Fruit fly (Drosophila melanogaster): ENCODE data around the gene CG9396.

Gene CG9396

dm6 chr3R:9590952-9591532 lies 19.6 kb upstream of the CG9396 start, which contains the start of the genes bocks and CG8312 (continued):
- TF ChIP-seq CG1603 (tag; optimal IDR thresholded peaks at IDR 0.05) = peak; percentile 84
- TF ChIP-seq CG1647 (GFP tag; optimal IDR thresholded peaks at IDR 0.05) = peak; percentile 17
- peak; percentile 48 for TF ChIP-seq Fer1 (GFP tag; optimal IDR thresholded peaks at IDR 0.05)
- TF ChIP-seq HmgD (GFP tag; optimal IDR thresholded peaks at IDR 0.05) = peak; percentile 78
- TF ChIP-seq CG9876 (GFP tag; optimal IDR thresholded peaks at IDR 0.05) = peak; percentile 40
- TF ChIP-seq Eip74EF (GFP tag; optimal IDR thresholded peaks at IDR 0.05) = no peak
- TF ChIP-seq lola (GFP tag; optimal IDR thresholded peaks at IDR 0.05) = peak in 1 of 3 experiments; percentile 30
- no peak for TF ChIP-seq Taf1 (GFP tag; IDR thresholded peaks at IDR 0.05)
- TF ChIP-seq Usf (GFP tag; optimal IDR thresholded peaks at IDR 0.05) = no peak
- TF ChIP-seq pum (GFP tag; optimal IDR thresholded peaks at IDR 0.05) = peak; percentile 57
- peak; percentile 49 to 64 for TF ChIP-seq dpn (GFP tag; optimal IDR thresholded peaks at IDR 0.05)
- TF ChIP-seq B-H2 (GFP tag; optimal IDR thresholded peaks at IDR 0.05) = peak; percentile 86
- TF ChIP-seq CHES-1-like (GFP tag; optimal IDR thresholded peaks at IDR 0.05) = peak; percentile 85
- peak; percentile 57 for TF ChIP-seq Camta (GFP tag; optimal IDR thresholded peaks at IDR 0.05)
- peak; percentile 16 for TF ChIP-seq dmrt11E (tag; optimal IDR thresholded peaks at IDR 0.05)
- TF ChIP-seq MBD-R2 (GFP tag; IDR thresholded peaks at IDR 0.05) = no peak
- TF ChIP-seq chif (GFP tag; optimal IDR thresholded peaks at IDR 0.05) = peak; percentile 28 to 55
- TF ChIP-seq Lhr (GFP tag; optimal IDR thresholded peaks at IDR 0.05) = peak; percentile 92
- TF ChIP-seq CG15514 (GFP tag; optimal IDR thresholded peaks at IDR 0.05) = peak; percentile 80
- TF ChIP-seq stc (GFP tag; IDR thresholded peaks at IDR 0.05) = no peak
- peak; percentile 65 for TF ChIP-seq pho (GFP tag; optimal IDR thresholded peaks at IDR 0.05)
- peak; percentile 66 for TF ChIP-seq gsb-n (tag; optimal IDR thresholded peaks at IDR 0.05)
- TF ChIP-seq CG10267 (tag; optimal IDR thresholded peaks at IDR 0.05) = peak; percentile 99
- TF ChIP-seq CG3163 (GFP tag; optimal IDR thresholded peaks at IDR 0.05) = peak; percentile 47
- peak; percentile 78 for TF ChIP-seq CG8290 (GFP tag; optimal IDR thresholded peaks at IDR 0.05)
- TF ChIP-seq CG8290 (tag; optimal IDR thresholded peaks at IDR 0.05) = peak; percentile 10 to 75
- TF ChIP-seq Mes4 (GFP tag; optimal IDR thresholded peaks at IDR 0.05) = peak; percentile 46
- peak; percentile 56 for TF ChIP-seq Ets65A (GFP tag)
- peak; percentile 79 for TF ChIP-seq CG13624 (GFP tag; optimal IDR thresholded peaks at IDR 0.05)
- peak; percentile 5 for TF ChIP-seq grn (GFP tag; optimal IDR thresholded peaks at IDR 0.05)
- peak; percentile 47 for TF ChIP-seq CoRest (tag; optimal IDR thresholded peaks at IDR 0.05)
- peak; percentile 57 for TF ChIP-seq Nf-YB (GFP tag; optimal IDR thresholded peaks at IDR 0.05)
- peak; percentile 58 for TF ChIP-seq sug (tag; optimal IDR thresholded peaks at IDR 0.05)
- TF ChIP-seq ems (GFP tag; optimal IDR thresholded peaks at IDR 0.05) = peak; percentile 65
- peak; percentile 26 for TF ChIP-seq maf-S (GFP tag; optimal IDR thresholded peaks at IDR 0.05)
- TF ChIP-seq NC2β (GFP tag; optimal IDR thresholded peaks at IDR 0.05) = peak; percentile 77
- no peak for TF ChIP-seq Gsc (GFP tag; IDR thresholded peaks at IDR 0.05)
- TF ChIP-seq wdn (GFP tag; IDR thresholded peaks at IDR 0.05) = no peak
- no peak for TF ChIP-seq CG10462 (GFP tag; optimal IDR thresholded peaks at IDR 0.05)
- peak; percentile 22 for TF ChIP-seq Blimp-1 (GFP tag; optimal IDR thresholded peaks at IDR 0.05)
- TF ChIP-seq kah (GFP tag; optimal IDR thresholded peaks at IDR 0.05) = peak; percentile 100
- peak; percentile 14 for TF ChIP-seq crc (GFP tag; optimal IDR thresholded peaks at IDR 0.05)
- no peak for TF ChIP-seq CG31365 (tag; optimal IDR thresholded peaks at IDR 0.05)
- peak; percentile 47 for TF ChIP-seq bab2 (GFP tag; optimal IDR thresholded peaks at IDR 0.05)
- TF ChIP-seq lilli (GFP tag; optimal IDR thresholded peaks at IDR 0.05) = peak; percentile 69
- peak; percentile 94 for TF ChIP-seq scrt (GFP tag; optimal IDR thresholded peaks at IDR 0.05)
- no peak for TF ChIP-seq TFAM (GFP tag; optimal IDR thresholded peaks at IDR 0.05)
- TF ChIP-seq PHDP (tag; optimal IDR thresholded peaks at IDR 0.05) = peak; percentile 14
- peak; percentile 52 for TF ChIP-seq CG34376 (GFP tag; optimal IDR thresholded peaks at IDR 0.05)
- no peak for TF ChIP-seq slbo (GFP tag; IDR thresholded peaks at IDR 0.05)
- peak; percentile 72 for TF ChIP-seq Myb (GFP tag; optimal IDR thresholded peaks at IDR 0.05)

Measured in whole organism, embryonic.